Worm (Caenorhabditis elegans): Measurements from ENCODE around the gene R03G8.1.
A peak's percentile ranks its signal among the peaks of the same experiment; 100 is the strongest.

The R03G8.1 gene

ce11 chrX:13090665-13091064 lies 6.3 kb downstream of the R03G8.1 start, which contains the start of gene R03G8.3:
R03G8.3 (plus strand) TSS chrX:13090965.
- no peak for TF ChIP-seq sea-1 (GFP tag; conservative IDR thresholded peaks at IDR 0.05)
- no peak for TF ChIP-seq tbx-11 (GFP tag; IDR thresholded peaks at IDR 0.05)
- no peak for TF ChIP-seq hnd-1 (tag; optimal IDR thresholded peaks at IDR 0.05)
- no peak for TF ChIP-seq ets-7 (tag; optimal IDR thresholded peaks at IDR 0.05)
- no peak for TF ChIP-seq tbx-37 (GFP tag; conservative IDR thresholded peaks at IDR 0.05)
- no peak for TF ChIP-seq ceh-36 (tag; optimal IDR thresholded peaks at IDR 0.05)
- no peak for TF ChIP-seq ama-1 (optimal IDR thresholded peaks at IDR 0.05)
- no peak for TF ChIP-seq scrt-1 (GFP tag; IDR thresholded peaks at IDR 0.05)
- TF ChIP-seq flt-1 (GFP tag; IDR thresholded peaks at IDR 0.05): no peak
- no peak for TF ChIP-seq pes-1 (GFP tag; IDR thresholded peaks at IDR 0.05)
- TF ChIP-seq aly-1 (tag; optimal IDR thresholded peaks at IDR 0.05): no peak

ce11 chrX:13091199-13091598 lies 6.8 kb downstream of the R03G8.1 start:
- TF ChIP-seq hmg-4 (GFP tag; optimal IDR thresholded peaks at IDR 0.05) (no peak), flt-1 (GFP tag; IDR thresholded peaks at IDR 0.05) (no peak), tra-4 (tag; optimal IDR thresholded peaks at IDR 0.05) (no peak)

- TF ChIP-seq F13C5.2 (tag; optimal IDR thresholded peaks at IDR 0.05) (no peak), hmbx-1 (tag; optimal IDR thresholded peaks at IDR 0.05) (no peak), B0310.2 (tag; optimal IDR thresholded peaks at IDR 0.05) (no peak), flt-1 (GFP tag; IDR thresholded peaks at IDR 0.05) (no peak), sea-1 (GFP tag; conservative IDR thresholded peaks at IDR 0.05) (no peak), ceh-13 (GFP tag; optimal IDR thresholded peaks at IDR 0.05) (no peak), hmg-4 (GFP tag; optimal IDR thresholded peaks at IDR 0.05) (no peak), ets-7 (tag; optimal IDR thresholded peaks at IDR 0.05) (no peak), tbx-11 (GFP tag; IDR thresholded peaks at IDR 0.05) (no peak), pes-1 (GFP tag; IDR thresholded peaks at IDR 0.05) (no peak), ama-1 (optimal IDR thresholded peaks at IDR 0.05) (no peak), tra-4 (tag; optimal IDR thresholded peaks at IDR 0.05) (no peak), tbx-37 (GFP tag; conservative IDR thresholded peaks at IDR 0.05) (no peak), aly-1 (tag; optimal IDR thresholded peaks at IDR 0.05) (no peak), hnd-1 (tag; optimal IDR thresholded peaks at IDR 0.05) (no peak)
Measured at ce11 chrX:13100410-13100809, 16.0 kb downstream of the R03G8.1 start, which contains the start of gene R03G8.6. R03G8.6 (minus strand) TSS chrX:13100510.

- TF ChIP-seq hmbx-1 (tag; optimal IDR thresholded peaks at IDR 0.05) (no peak), tra-4 (tag; optimal IDR thresholded peaks at IDR 0.05) (no peak), ceh-36 (tag; optimal IDR thresholded peaks at IDR 0.05) (no peak), flt-1 (GFP tag; IDR thresholded peaks at IDR 0.05) (no peak), tbx-37 (GFP tag; conservative IDR thresholded peaks at IDR 0.05) (no peak), B0310.2 (tag; optimal IDR thresholded peaks at IDR 0.05) (no peak), hmg-4 (GFP tag; optimal IDR thresholded peaks at IDR 0.05) (no peak), ama-1 (optimal IDR thresholded peaks at IDR 0.05) (no peak), ets-7 (tag; optimal IDR thresholded peaks at IDR 0.05) (no peak), hnd-1 (tag; optimal IDR thresholded peaks at IDR 0.05) (no peak), ceh-13 (GFP tag; optimal IDR thresholded peaks at IDR 0.05) (no peak), sea-1 (GFP tag; conservative IDR thresholded peaks at IDR 0.05) (no peak), tbx-11 (GFP tag; IDR thresholded peaks at IDR 0.05) (no peak), scrt-1 (GFP tag; IDR thresholded peaks at IDR 0.05) (no peak), F13C5.2 (tag; optimal IDR thresholded peaks at IDR 0.05) (no peak), pes-1 (GFP tag; IDR thresholded peaks at IDR 0.05) (no peak), aly-1 (tag; optimal IDR thresholded peaks at IDR 0.05) (no peak)
Measured at ce11 chrX:13102838-13103237, 18.5 kb downstream of the R03G8.1 start.

ce11 chrX:13104966-13105365 lies 20.6 kb downstream of the R03G8.1 start, which contains the start of gene F17H10.1:
F17H10.1 (plus strand) TSS chrX:13105241.
- TF ChIP-seq ceh-13 (GFP tag; optimal IDR thresholded peaks at IDR 0.05) (no peak), pes-1 (GFP tag; IDR thresholded peaks at IDR 0.05) (no peak), tbx-37 (GFP tag; conservative IDR thresholded peaks at IDR 0.05) (peak; percentile 42; the same call in 1 of the 2 replicates), hmbx-1 (tag; optimal IDR thresholded peaks at IDR 0.05) (no peak), sea-1 (GFP tag; conservative IDR thresholded peaks at IDR 0.05) (no peak), F13C5.2 (tag; optimal IDR thresholded peaks at IDR 0.05) (peak; percentile 18), tbx-11 (GFP tag; IDR thresholded peaks at IDR 0.05) (no peak), ets-7 (tag; optimal IDR thresholded peaks at IDR 0.05) (no peak), tra-4 (tag; optimal IDR thresholded peaks at IDR 0.05) (no peak), ama-1 (optimal IDR thresholded peaks at IDR 0.05) (no peak), hmg-4 (GFP tag; optimal IDR thresholded peaks at IDR 0.05) (peak; percentile 20), scrt-1 (GFP tag; IDR thresholded peaks at IDR 0.05) (no peak)

- TF ChIP-seq hmg-4 (GFP tag; optimal IDR thresholded peaks at IDR 0.05) (no peak), ets-7 (tag; optimal IDR thresholded peaks at IDR 0.05) (no peak), sea-1 (GFP tag; conservative IDR thresholded peaks at IDR 0.05) (no peak), ceh-36 (tag; optimal IDR thresholded peaks at IDR 0.05) (no peak), hnd-1 (tag; optimal IDR thresholded peaks at IDR 0.05) (no peak), aly-1 (tag; optimal IDR thresholded peaks at IDR 0.05) (no peak)
Measured at ce11 chrX:13106177-13106761, 21.9 kb downstream of the R03G8.1 start.

ce11 chrX:13108664-13109063 lies 24.3 kb downstream of the R03G8.1 start:
- TF ChIP-seq F13C5.2 (tag; optimal IDR thresholded peaks at IDR 0.05): no peak
- TF ChIP-seq tra-4 (tag; optimal IDR thresholded peaks at IDR 0.05): no peak
- no peak for TF ChIP-seq ets-7 (tag; optimal IDR thresholded peaks at IDR 0.05)
- no peak for TF ChIP-seq scrt-1 (GFP tag; IDR thresholded peaks at IDR 0.05)
- TF ChIP-seq ceh-13 (GFP tag; optimal IDR thresholded peaks at IDR 0.05): no peak
- no peak for TF ChIP-seq tbx-11 (GFP tag; IDR thresholded peaks at IDR 0.05)
- no peak for TF ChIP-seq ama-1 (optimal IDR thresholded peaks at IDR 0.05)
- TF ChIP-seq sea-1 (GFP tag; conservative IDR thresholded peaks at IDR 0.05): no peak
- TF ChIP-seq ceh-36 (tag; optimal IDR thresholded peaks at IDR 0.05): no peak
- TF ChIP-seq aly-1 (tag; optimal IDR thresholded peaks at IDR 0.05): no peak
- no peak for TF ChIP-seq hmbx-1 (tag; optimal IDR thresholded peaks at IDR 0.05)
- no peak for TF ChIP-seq flt-1 (GFP tag; IDR thresholded peaks at IDR 0.05)
- no peak for TF ChIP-seq hmg-4 (GFP tag; optimal IDR thresholded peaks at IDR 0.05)
